Fruit fly (Drosophila melanogaster): Measurements from ENCODE around the gene CG32333.

dm6 chr3L:1264998-1265397, 10.8 kb upstream of the CG32333 start:
- TF ChIP-seq CG33017 (tag; optimal IDR thresholded peaks at IDR 0.05): no peak
- TF ChIP-seq kay (GFP tag; ENCODE audit: borderline replicate concordance): no peak
- no peak for TF ChIP-seq CG7101 (tag; optimal IDR thresholded peaks at IDR 0.05)
- TF ChIP-seq Mnt (GFP tag; optimal IDR thresholded peaks at IDR 0.05): no peak
- no peak for TF ChIP-seq Clk (GFP tag; optimal IDR thresholded peaks at IDR 0.05)
- no peak for TF ChIP-seq toe (GFP tag; optimal IDR thresholded peaks at IDR 0.05)
- no peak for TF ChIP-seq cnc (optimal IDR thresholded peaks at IDR 0.05)

All from whole organism, adult.